Fruit fly (Drosophila melanogaster) whole organism, prepupa: ENCODE results near the gene Vha16-2.

Experiments used
- Blimp-1 ChIP-seq: fragments of 200-800 bp; sonication (Bioruptor generic); optimal IDR thresholded peaks from 3 replicates; lab custom pipeline; 2017; ENCODE audit warnings: missing biosample characterization, missing genetic modification characterization, mild to moderate bottlenecking, moderate library complexity, missing genetic modification reagents
- CG10631 ChIP-seq: fragments of 200-800 bp; sonication (Bioruptor generic); optimal IDR thresholded peaks from 2 replicates; lab custom pipeline; 2016; ENCODE audit warnings: missing biosample characterization, missing genetic modification characterization
- CG10669 ChIP-seq: fragments of 200-800 bp; sonication (Bioruptor generic); optimal IDR thresholded peaks from 3 replicates; lab custom pipeline; 2018; ENCODE audit warnings: missing biosample characterization, mild to moderate bottlenecking, missing genetic modification characterization, moderate library complexity
- CG11294 ChIP-seq: fragments of 200-800 bp; sonication (Bioruptor generic); IDR thresholded peaks from 2 replicates; pipeline ENCODE4 v1.3.6; 2022; ENCODE audit warnings: missing biosample characterization, missing genetic modification characterization
- CG11762 ChIP-seq: fragments of 200-800 bp; sonication (Bioruptor generic); optimal IDR thresholded peaks from 3 replicates; lab custom pipeline; 2016; ENCODE audit warnings: missing biosample characterization, missing genetic modification characterization; ENCODE audit not compliant: insufficient read depth
- CG11902 ChIP-seq: fragments of 200-800 bp; sonication (Bioruptor generic); optimal IDR thresholded peaks from 3 replicates; lab custom pipeline; 2016; ENCODE audit warnings: missing biosample characterization, missing genetic modification characterization
- CG1621 ChIP-seq: fragments of 200-800 bp; sonication (Bioruptor generic); optimal IDR thresholded peaks from 3 replicates; lab custom pipeline; 2018; ENCODE audit warnings: missing biosample characterization, mild to moderate bottlenecking, missing genetic modification characterization
- CG16779 ChIP-seq: fragments of 200-800 bp; sonication (Bioruptor generic); optimal IDR thresholded peaks from 3 replicates; lab custom pipeline; 2017; ENCODE audit warnings: missing biosample characterization, mild to moderate bottlenecking, missing genetic modification characterization
- CG31627 ChIP-seq: fragments of 200-800 bp; sonication (Bioruptor generic); optimal IDR thresholded peaks from 3 replicates; lab custom pipeline; 2016; ENCODE audit warnings: missing biosample characterization, missing genetic modification characterization
- CG32006 ChIP-seq: fragments of 200-800 bp; sonication (Bioruptor generic); optimal IDR thresholded peaks from 3 replicates; lab custom pipeline; 2017; ENCODE audit warnings: missing biosample characterization, mild to moderate bottlenecking, missing genetic modification characterization
- CG34406 ChIP-seq: fragments of 200-800 bp; sonication (Bioruptor generic); optimal IDR thresholded peaks from 3 replicates; lab custom pipeline; 2016; ENCODE audit warnings: missing biosample characterization, missing genetic modification characterization
- CG3919 ChIP-seq: fragments of 200-800 bp; sonication (Bioruptor generic); optimal IDR thresholded peaks from 3 replicates; lab custom pipeline; 2016; ENCODE audit warnings: missing biosample characterization, missing genetic modification characterization
- CG6163 ChIP-seq: fragments of 200-800 bp; sonication (Bioruptor generic); IDR thresholded peaks from 3 replicates; pipeline ENCODE4 v1.3.6; 2022; ENCODE audit warnings: missing biosample characterization, missing genetic modification characterization
- CG6276 ChIP-seq: fragments of 200-800 bp; sonication (Bioruptor generic); optimal IDR thresholded peaks from 2 replicates; lab custom pipeline; 2017; ENCODE audit warnings: missing biosample characterization, mild to moderate bottlenecking, missing genetic modification characterization
- CG6808 ChIP-seq: fragments of 200-800 bp; sonication (Bioruptor generic); optimal IDR thresholded peaks from 3 replicates; lab custom pipeline; 2017; ENCODE audit warnings: missing biosample characterization, missing genetic modification characterization, mild to moderate bottlenecking, moderate library complexity, missing genetic modification reagents
- CG8632 ChIP-seq: fragments of 200-800 bp; sonication (Bioruptor generic); optimal IDR thresholded peaks from 3 replicates; lab custom pipeline; 2016; ENCODE audit warnings: missing biosample characterization, missing genetic modification characterization
- CG9139 ChIP-seq: fragments of 200-800 bp; sonication (Bioruptor generic); optimal IDR thresholded peaks from 3 replicates; lab custom pipeline; 2017; ENCODE audit warnings: missing biosample characterization, mild to moderate bottlenecking, missing genetic modification characterization
- Eip78C ChIP-seq: fragments of 200-800 bp; sonication (Bioruptor generic); peaks from one replicate; lab custom pipeline; 2016; ENCODE audit warnings: missing biosample characterization, missing genetic modification characterization
- Eip93F ChIP-seq: fragments of 200-800 bp; sonication (Bioruptor generic); optimal IDR thresholded peaks from 2 replicates; lab custom pipeline; 2016; ENCODE audit warnings: missing biosample characterization, mild to moderate bottlenecking, missing genetic modification characterization
- Ets96B ChIP-seq: fragments of 200-800 bp; optimal IDR thresholded peaks from 2 replicates; lab custom pipeline; 2019; ENCODE audit warnings: missing biosample characterization, mild to moderate bottlenecking, missing genetic modification characterization, moderate library complexity
- Gug ChIP-seq: fragments of 200-800 bp; sonication (Bioruptor generic); IDR thresholded peaks from 2 replicates; pipeline ENCODE4 v1.3.6; 2022; ENCODE audit warnings: missing biosample characterization, missing genetic modification characterization
- Hr38 ChIP-seq: sonication (Bioruptor generic); optimal IDR thresholded peaks from 2 replicates; lab custom pipeline; 2016; ENCODE audit warnings: missing biosample characterization, missing genetic modification characterization
- Hr4 ChIP-seq: fragments of 200-800 bp; sonication (Bioruptor generic); optimal IDR thresholded peaks from 3 replicates; lab custom pipeline; 2016; ENCODE audit warnings: missing biosample characterization, missing genetic modification characterization
- Sox102F ChIP-seq: fragments of 200-800 bp; sonication (Bioruptor generic); optimal IDR thresholded peaks from 2 replicates; lab custom pipeline; 2016; ENCODE audit warnings: missing biosample characterization, mild to moderate bottlenecking, missing genetic modification characterization
- Sox14 ChIP-seq: fragments of 200-800 bp; sonication (Bioruptor generic); optimal IDR thresholded peaks from 3 replicates; lab custom pipeline; 2016; ENCODE audit warnings: missing biosample characterization, missing genetic modification characterization
- achi ChIP-seq: fragments of 200-800 bp; sonication (Bioruptor generic); optimal IDR thresholded peaks from 3 replicates; lab custom pipeline; 2016; ENCODE audit warnings: missing biosample characterization, missing genetic modification characterization
- acj6 ChIP-seq: fragments of 200-800 bp; sonication (Bioruptor generic); optimal IDR thresholded peaks from 3 replicates; lab custom pipeline; 2016; ENCODE audit warnings: missing biosample characterization, missing genetic modification characterization
- dsx ChIP-seq: fragments of 200-800 bp; optimal IDR thresholded peaks from 3 replicates; lab custom pipeline; 2019; ENCODE audit warnings: missing biosample characterization, mild to moderate bottlenecking, missing genetic modification characterization, moderate library complexity; ENCODE audit not compliant: poor library complexity, severe bottlenecking
- eg ChIP-seq: fragments of 200-800 bp; sonication (Bioruptor generic); IDR thresholded peaks from 3 replicates; pipeline ENCODE4 v1.3.6; 2022; ENCODE audit warnings: missing biosample characterization, missing genetic modification characterization
- fd59A ChIP-seq: fragments of 200-800 bp; sonication (Bioruptor generic); optimal IDR thresholded peaks from 2 replicates; lab custom pipeline; 2017; ENCODE audit warnings: missing biosample characterization, mild to moderate bottlenecking, missing genetic modification characterization, missing genetic modification reagents
- net ChIP-seq: fragments of 200-800 bp; sonication (Bioruptor generic); optimal IDR thresholded peaks from 3 replicates; lab custom pipeline; 2016; ENCODE audit warnings: missing biosample characterization, missing genetic modification characterization
- ss ChIP-seq, 2 experiments: fragments of 200-800 bp; sonication (Bioruptor generic); optimal IDR thresholded peaks; 2 replicates in 1 of 2; 3 replicates in 1 of 2; lab custom pipeline; 2017 to 2018; ENCODE audit warnings: mild to moderate bottlenecking in 2 of 2, missing biosample characterization in 2 of 2, missing genetic modification characterization in 2 of 2, moderate library complexity in 1 of 2
- svp ChIP-seq: fragments of 200-800 bp; sonication (Bioruptor generic); peaks from one replicate; lab custom pipeline; 2016; ENCODE audit warnings: missing biosample characterization, missing genetic modification characterization
- topi ChIP-seq: fragments of 200-800 bp; sonication (Bioruptor generic); optimal IDR thresholded peaks from 3 replicates; lab custom pipeline; 2016; ENCODE audit warnings: missing biosample characterization, missing genetic modification characterization

Gene Vha16-2

DNA sequence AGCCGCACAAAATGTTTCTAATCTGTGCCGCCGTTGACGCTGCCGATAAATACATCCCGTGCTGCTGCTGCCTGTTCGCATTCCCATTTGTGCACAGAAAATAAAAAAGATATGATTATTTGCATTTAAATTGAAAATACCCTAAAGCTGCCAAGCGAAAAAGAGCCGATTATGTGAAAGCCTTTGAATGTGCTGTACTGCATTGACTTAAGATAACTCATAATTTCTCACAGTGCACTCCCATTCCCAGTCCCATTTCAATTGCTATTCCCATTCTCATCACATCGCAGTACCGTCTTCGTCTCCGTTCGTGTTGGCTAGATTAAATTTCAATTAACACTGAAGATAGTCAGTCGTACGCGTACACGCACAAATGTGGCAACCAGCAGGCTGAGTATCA, 25.8 kb upstream of the Vha16-2 start (continued):
- TF ChIP-seq CG32006 (GFP tag; lab: Kevin White, UChicago) (peak; percentile 86), Eip93F (no peak), CG10631 (GFP tag; lab: Kevin White, UChicago) (peak; percentile 81), CG10669 (GFP tag; lab: Kevin White, UChicago) (peak; percentile 48), eg (GFP tag; lab: Robert Waterston, UW) (peak; percentile 94), Blimp-1 (GFP tag; lab: Kevin White, UChicago) (no peak), CG9139 (no peak), CG1621 (tag; lab: Kevin White, UChicago) (peak; percentile 50), Sox102F (GFP tag; lab: Kevin White, UChicago) (no peak), CG11294 (peak; percentile 85), CG11762 (peak; percentile 65), Hr4 (peak; percentile 80), CG34406 (GFP tag; lab: Kevin White, UChicago) (peak; percentile 22), acj6 (GFP tag; lab: Kevin White, UChicago) (peak; percentile 65)
- TF ChIP-seq, all 60 proteins: peak for 41

dm6 chr3L:11450535-11450934, 24.2 kb upstream of the Vha16-2 start:
- TF ChIP-seq ss (GFP tag; optimal IDR thresholded peaks at IDR 0.05; lab: Kevin White, UChicago) (peak in 1 of 2 experiments; percentile 8), fd59A (no peak), acj6 (GFP tag; lab: Kevin White, UChicago) (peak; percentile 23), CG11294 (no peak), Eip78C (GFP tag; lab: Kevin White, UChicago) (peak; percentile 23), Ets96B (tag; lab: Kevin White, UChicago) (peak; percentile 44), CG32006 (GFP tag; lab: Kevin White, UChicago) (peak; percentile 8), CG3919 (GFP tag; lab: Kevin White, UChicago) (peak; percentile 3), svp (GFP tag; lab: Kevin White, UChicago) (peak; percentile 8), dsx (GFP tag; lab: Kevin White, UChicago) (peak; percentile 18), achi (GFP tag; lab: Kevin White, UChicago) (peak; percentile 21), CG8632 (GFP tag; lab: Kevin White, UChicago) (peak; percentile 5), net (GFP tag; lab: Kevin White, UChicago) (no peak)
- TF ChIP-seq, all 60 proteins: peak for 10

dm6 chr3L:11454461-11454860, 20.3 kb upstream of the Vha16-2 start:
- TF ChIP-seq svp (GFP tag; lab: Kevin White, UChicago) = peak; percentile 44
- peak; percentile 13 for TF ChIP-seq CG1621 (tag; lab: Kevin White, UChicago)
- TF ChIP-seq CG9139 = no peak
- TF ChIP-seq ss (GFP tag; optimal IDR thresholded peaks at IDR 0.05; lab: Kevin White, UChicago) = peak in 1 of 2 experiments; percentile 13
- peak; percentile 62 for TF ChIP-seq Eip78C (GFP tag; lab: Kevin White, UChicago)

dm6 chr3L:11458370-11458769, 16.4 kb upstream of the Vha16-2 start, which contains the start of the genes CG12289 and CG7551:
TSS of gene CG12289 (minus strand) at chr3L:11458470.
TSS of gene CG7551 (plus strand) at chr3L:11458490.
- TF ChIP-seq CG6808 (GFP tag; lab: Kevin White, UChicago) = no peak
- no peak for TF ChIP-seq CG31627 (GFP tag; lab: Kevin White, UChicago)
- no peak for TF ChIP-seq CG11902 (GFP tag; lab: Kevin White, UChicago)
- no peak for TF ChIP-seq Hr38
- no peak for TF ChIP-seq CG16779 (tag; lab: Kevin White, UChicago)
- no peak for TF ChIP-seq CG6163 (GFP tag; lab: Robert Waterston, UW)
- no peak for TF ChIP-seq CG6276
- no peak for TF ChIP-seq CG10669 (GFP tag; lab: Kevin White, UChicago)
- no peak for TF ChIP-seq Sox14
- TF ChIP-seq Gug = no peak
- no peak for TF ChIP-seq topi (GFP tag; lab: Kevin White, UChicago)
